Worm (Caenorhabditis elegans): Measurements from ENCODE around the gene unc-98.

Gene unc-98

ce11 chrX:7522595-7522994 is 50.8 kb downstream of the unc-98 start:
- TF ChIP-seq rnt-1 (tag; optimal IDR thresholded peaks at IDR 0.05) = peak; percentile 45
- TF ChIP-seq efl-1 (optimal IDR thresholded peaks at IDR 0.05) = no peak
- peak in 1 of 2 experiments; percentile 42 for TF ChIP-seq efl-1 (GFP tag; optimal IDR thresholded peaks at IDR 0.05 in 1 of 2)
- TF ChIP-seq snu-23 (GFP tag; optimal IDR thresholded peaks at IDR 0.05) = no peak

All from whole organism, L1 larva.